Fruit fly (Drosophila melanogaster) whole organism, pupa: ENCODE data around the gene CG32305.

ENCODE experiments used
- CG10348 ChIP-seq: fragments of 200-800 bp; sonication (Bioruptor generic); IDR thresholded peaks from 2 replicates; pipeline ENCODE4 v1.3.6; 2022; ENCODE audit warnings: missing biosample characterization, missing genetic modification characterization
- CG13204 ChIP-seq: fragments of 200-800 bp; sonication (Bioruptor generic); optimal IDR thresholded peaks from 2 replicates; lab custom pipeline; 2018; ENCODE audit warnings: missing biosample characterization, mild to moderate bottlenecking, missing genetic modification characterization, moderate library complexity
- CG17806 ChIP-seq: fragments of 200-800 bp; sonication (Bioruptor generic); optimal IDR thresholded peaks from 2 replicates; lab custom pipeline; 2018; ENCODE audit warnings: missing biosample characterization, mild to moderate bottlenecking, missing genetic modification characterization, moderate library complexity
- CG8159 ChIP-seq: fragments of 200-800 bp; sonication (Bioruptor generic); optimal IDR thresholded peaks from 3 replicates; lab custom pipeline; 2018; ENCODE audit warnings: missing biosample characterization, mild to moderate bottlenecking, missing genetic modification characterization, moderate library complexity
- CG9948 ChIP-seq: fragments of 200-800 bp; sonication (Bioruptor generic); optimal IDR thresholded peaks from 2 replicates; lab custom pipeline; 2018; ENCODE audit warnings: missing biosample characterization, mild to moderate bottlenecking, missing genetic modification characterization, moderate library complexity
- Pif1B ChIP-seq: fragments of 200-800 bp; sonication (Bioruptor generic); optimal IDR thresholded peaks from 3 replicates; lab custom pipeline; 2016; ENCODE audit warnings: missing biosample characterization, missing genetic modification characterization
- Snoo ChIP-seq: fragments of 200-800 bp; sonication (Bioruptor generic); optimal IDR thresholded peaks from 3 replicates; lab custom pipeline; 2017; ENCODE audit warnings: missing biosample characterization, mild to moderate bottlenecking, missing genetic modification characterization, inconsistent platforms
- fd96Ca ChIP-seq: fragments of 200-800 bp; sonication (Bioruptor generic); IDR thresholded peaks from 3 replicates; pipeline ENCODE4 v1.3.6; 2022; ENCODE audit warnings: missing biosample characterization, missing genetic modification characterization
- gl ChIP-seq: fragments of 200-800 bp; sonication (Bioruptor generic); optimal IDR thresholded peaks from 2 replicates; lab custom pipeline; 2018; ENCODE audit warnings: missing biosample characterization, mild to moderate bottlenecking, missing genetic modification characterization

DNA sequence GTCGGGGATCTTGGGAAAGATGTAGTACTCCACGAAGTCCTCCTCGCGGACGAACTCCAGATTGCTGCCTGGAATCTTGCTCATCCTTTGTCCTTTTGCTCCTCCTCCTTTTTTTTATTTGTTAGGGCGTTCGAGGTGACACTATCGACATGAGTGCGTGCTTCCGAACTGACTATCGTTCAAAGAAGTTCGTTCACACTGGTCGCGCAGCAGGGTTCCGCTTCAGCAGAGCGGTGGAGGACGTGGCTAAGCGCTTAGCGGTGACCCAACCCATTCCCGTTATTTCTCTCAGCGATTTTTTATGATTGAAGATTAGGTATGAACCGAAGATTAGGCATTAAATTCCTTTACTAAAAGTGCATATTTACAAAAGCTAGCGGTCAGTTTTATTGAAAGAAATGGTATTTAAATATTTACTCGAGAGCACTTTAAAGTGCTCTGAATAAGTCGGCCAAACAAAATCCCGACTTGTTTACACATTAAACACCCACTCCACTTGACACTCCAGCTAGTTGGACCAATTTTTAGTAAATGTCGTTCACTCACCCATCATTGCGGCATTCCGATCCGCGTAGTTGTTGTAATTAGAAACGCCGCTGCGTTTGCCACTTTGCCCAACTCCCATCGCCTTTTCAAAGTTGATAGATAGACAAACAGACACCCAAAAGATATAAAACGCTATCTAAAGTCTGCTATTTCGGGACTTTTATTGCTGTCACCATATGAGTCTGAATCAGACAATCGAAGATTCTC lies 17.4 kb downstream of the CG32305 start, which contains the start of the genes ecd and CG13806:
- TF ChIP-seq Snoo (tag; lab: Kevin White, UChicago) = no peak
- no peak for TF ChIP-seq CG9948 (tag; lab: Kevin White, UChicago)
- no peak for TF ChIP-seq CG17806
- TF ChIP-seq CG8159 (tag; lab: Kevin White, UChicago) = no peak
- TF ChIP-seq fd96Ca (GFP tag; lab: Robert Waterston, UW) = peak; percentile 37; the same call in 1 of the 3 replicates
- TF ChIP-seq Pif1B (GFP tag; lab: Kevin White, UChicago) = no peak
- no peak for TF ChIP-seq gl (tag; lab: Kevin White, UChicago)
- TF ChIP-seq CG13204 = no peak
- TF ChIP-seq CG10348 (GFP tag; lab: Robert Waterston, UW) = no peak
